Fruit fly (Drosophila melanogaster) whole organism, adult: ENCODE data around the gene CG32074.
"Not testable (repeated sequence)": the region's sequence is repeated elsewhere in the genome, so short reads cannot be mapped to it uniquely, and the experiment has no call there.

Experiments used
- CG12768 ChIP-seq: fragments of 200-800 bp; sonication (Bioruptor generic); optimal IDR thresholded peaks from 2 replicates; lab custom pipeline; 2017; ENCODE audit warnings: missing biosample characterization, missing genetic modification characterization, mild to moderate bottlenecking, moderate library complexity, missing genetic modification reagents
- CG33017 ChIP-seq: fragments of 200-800 bp; sonication (Bioruptor generic); optimal IDR thresholded peaks from 2 replicates; lab custom pipeline; 2018; ENCODE audit warnings: missing biosample characterization, mild to moderate bottlenecking, missing genetic modification characterization, moderate library complexity
- CG7045 ChIP-seq: fragments of 200-800 bp; sonication (Bioruptor generic); optimal IDR thresholded peaks from 2 replicates; lab custom pipeline; 2017; ENCODE audit warnings: missing biosample characterization, mild to moderate bottlenecking, missing genetic modification characterization
- Clk ChIP-seq: fragments of 200-800 bp; sonication (Bioruptor generic); optimal IDR thresholded peaks from 2 replicates; lab custom pipeline; 2017; ENCODE audit warnings: missing biosample characterization, missing genetic modification characterization
- Crg-1 ChIP-seq: fragments of 200-800 bp; sonication (Bioruptor generic); optimal IDR thresholded peaks from 2 replicates; lab custom pipeline; 2016; ENCODE audit warnings: missing biosample characterization, missing genetic modification characterization
- Mnt ChIP-seq: fragments of 200-800 bp; sonication (Bioruptor generic); optimal IDR thresholded peaks from 2 replicates; lab custom pipeline; 2016; ENCODE audit warnings: missing biosample characterization, mild to moderate bottlenecking, missing genetic modification characterization
- cic ChIP-seq: fragments of 200-800 bp; sonication (Bioruptor generic); optimal IDR thresholded peaks from 2 replicates; lab custom pipeline; 2017; ENCODE audit warnings: missing biosample characterization, mild to moderate bottlenecking, missing genetic modification characterization, moderate library complexity
- kay ChIP-seq: fragments of 200-800 bp; sonication (Bioruptor generic); peaks from one replicate; lab custom pipeline; 2016; ENCODE audit warnings: missing biosample characterization, missing genetic modification characterization, borderline replicate concordance
- pad ChIP-seq: fragments of 200-800 bp; sonication (Bioruptor generic); optimal IDR thresholded peaks from 3 replicates; lab custom pipeline; 2017; ENCODE audit warnings: missing biosample characterization, missing genetic modification characterization, mild to moderate bottlenecking, moderate library complexity, missing genetic modification reagents
- tj ChIP-seq: fragments of 200-800 bp; sonication (Bioruptor generic); optimal IDR thresholded peaks from 3 replicates; lab custom pipeline; 2017; ENCODE audit warnings: missing biosample characterization, mild to moderate bottlenecking, missing genetic modification characterization, moderate library complexity
- toe ChIP-seq: fragments of 200-800 bp; sonication (Bioruptor generic); optimal IDR thresholded peaks from 2 replicates; lab custom pipeline; 2016; ENCODE audit warnings: missing biosample characterization, missing genetic modification characterization

DNA sequence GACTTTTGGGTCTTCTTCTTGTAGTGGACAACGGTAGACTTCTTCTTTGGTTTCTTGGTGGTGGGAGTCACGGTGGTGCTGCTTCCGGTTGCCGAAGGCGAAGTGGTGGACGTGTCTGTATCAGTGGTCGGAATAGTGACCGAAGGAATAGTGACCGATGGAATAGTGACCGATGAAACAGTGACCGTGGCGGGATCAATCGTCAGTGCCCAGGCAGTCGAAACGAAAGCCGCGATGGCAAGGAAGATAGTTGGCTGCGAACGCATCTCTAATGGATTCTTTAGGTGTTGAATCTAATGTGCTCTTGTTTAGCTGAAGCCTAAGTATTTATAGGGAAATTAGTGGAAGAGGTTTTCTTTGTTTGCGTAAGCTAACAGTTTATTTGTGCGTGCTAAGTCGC is at the start of gene CG32074:
- not testable (repeated sequence) for TF ChIP-seq CG33017 (tag; lab: Kevin White, UChicago); kay; CG7045; pad (GFP tag; lab: Kevin White, UChicago); Clk (GFP tag; lab: Kevin White, UChicago); cic (GFP tag; lab: Kevin White, UChicago); Mnt; tj (GFP tag; lab: Kevin White, UChicago); CG12768 (GFP tag; lab: Kevin White, UChicago); toe (GFP tag; lab: Kevin White, UChicago); Crg-1 (GFP tag; lab: Kevin White, UChicago)
